Fruit fly (Drosophila melanogaster): ENCODE data around the gene CG17919.

The CG17919 gene

dm6 chr3R:6353624-6354352 is 10.0 kb downstream of the CG17919 start (continued):
- no peak for TF ChIP-seq chm (GFP tag; IDR thresholded peaks at IDR 0.05)
- no peak for TF ChIP-seq CG31365 (tag; optimal IDR thresholded peaks at IDR 0.05)
- TF ChIP-seq psq (GFP tag; optimal IDR thresholded peaks at IDR 0.05) = peak; percentile 28
- TF ChIP-seq CG11695 (GFP tag; IDR thresholded peaks at IDR 0.05) = peak; percentile 80
- no peak; the same call in 1 of the 2 replicates for TF ChIP-seq al (GFP tag; IDR thresholded peaks at IDR 0.05)
- no peak for TF ChIP-seq sens-2 (GFP tag; IDR thresholded peaks at IDR 0.05)
- peak; percentile 47; the same call in 1 of the 3 replicates for TF ChIP-seq CG7357 (GFP tag; IDR thresholded peaks at IDR 0.05)
- no peak for TF ChIP-seq da (GFP tag; optimal IDR thresholded peaks at IDR 0.05)
- TF ChIP-seq wek (GFP tag; optimal IDR thresholded peaks at IDR 0.05) = no peak
- TF ChIP-seq crc (GFP tag; optimal IDR thresholded peaks at IDR 0.05) = peak; percentile 45
- peak; percentile 52; the same call in 2 of the 3 replicates for TF ChIP-seq zfh1 (GFP tag; IDR thresholded peaks at IDR 0.05)
- TF ChIP-seq CG9932 (GFP tag; IDR thresholded peaks at IDR 0.05) = no peak
- no peak for TF ChIP-seq her (GFP tag; optimal IDR thresholded peaks at IDR 0.05)
- no peak for TF ChIP-seq CG3726 (GFP tag; IDR thresholded peaks at IDR 0.05)
- TF ChIP-seq dpn (GFP tag; optimal IDR thresholded peaks at IDR 0.05) = peak; percentile 52 to 70
- TF ChIP-seq CG9215 (GFP tag; IDR thresholded peaks at IDR 0.05) = no peak; the same call in 1 of the 2 replicates
- peak; percentile 87 for TF ChIP-seq CG13424 (tag; optimal IDR thresholded peaks at IDR 0.05)
- TF ChIP-seq Hr39 (optimal IDR thresholded peaks at IDR 0.05) = no peak
- peak; percentile 64 for TF ChIP-seq disco-r (GFP tag; optimal IDR thresholded peaks at IDR 0.05)
- TF ChIP-seq CG10274 (GFP tag; optimal IDR thresholded peaks at IDR 0.05) = peak; percentile 64
- TF ChIP-seq CG6175 (GFP tag; IDR thresholded peaks at IDR 0.05) = no peak
- peak; percentile 28 to 87 for TF ChIP-seq bsh (GFP tag; optimal IDR thresholded peaks at IDR 0.05)
- no peak for TF ChIP-seq sqz (GFP tag; optimal IDR thresholded peaks at IDR 0.05)
- peak; percentile 58 for TF ChIP-seq CG5953 (GFP tag; IDR thresholded peaks at IDR 0.05)
- no peak for TF ChIP-seq sna (GFP tag; IDR thresholded peaks at IDR 0.05; ENCODE audit: partially characterized antibody)
- TF ChIP-seq CG34224 (GFP tag; IDR thresholded peaks at IDR 0.05; ENCODE audit: partially characterized antibody) = no peak
- TF ChIP-seq Xrp1 (GFP tag; IDR thresholded peaks at IDR 0.05) = peak; percentile 55
- no peak for TF ChIP-seq pzg (GFP tag; optimal IDR thresholded peaks at IDR 0.05)
- TF ChIP-seq CG14050 (GFP tag; IDR thresholded peaks at IDR 0.05) = peak; percentile 59; the same call in 1 of the 3 replicates
- TF ChIP-seq insv (GFP tag; optimal IDR thresholded peaks at IDR 0.05) = no peak
- TF ChIP-seq CG8388 (GFP tag; optimal IDR thresholded peaks at IDR 0.05) = no peak
- peak; percentile 39 for TF ChIP-seq CG10366 (GFP tag; IDR thresholded peaks at IDR 0.05)
- peak; percentile 29 for TF ChIP-seq luna (GFP tag; optimal IDR thresholded peaks at IDR 0.05)
- TF ChIP-seq Sry-δ (GFP tag; optimal IDR thresholded peaks at IDR 0.05) = peak; percentile 17
- TF ChIP-seq br (optimal IDR thresholded peaks at IDR 0.05) = no peak
- TF ChIP-seq CG3847 (GFP tag; IDR thresholded peaks at IDR 0.05) = no peak; the same call in none of the 2 replicates
- TF ChIP-seq bigmax (GFP tag; optimal IDR thresholded peaks at IDR 0.05) = no peak
- TF ChIP-seq NFAT (GFP tag; IDR thresholded peaks at IDR 0.05) = no peak
- TF ChIP-seq CG13287 (GFP tag; IDR thresholded peaks at IDR 0.05; ENCODE audit: partially characterized antibody) = no peak
- TF ChIP-seq row (GFP tag; IDR thresholded peaks at IDR 0.05) = peak; percentile 89
- TF ChIP-seq HLHmδ (GFP tag; optimal IDR thresholded peaks at IDR 0.05) = no peak
- TF ChIP-seq CG6854 (GFP tag; optimal IDR thresholded peaks at IDR 0.05) = peak; percentile 80
- TF ChIP-seq CG4328 (GFP tag; optimal IDR thresholded peaks at IDR 0.05) = no peak
- peak; percentile 41 for TF ChIP-seq Atf3 (GFP tag; optimal IDR thresholded peaks at IDR 0.05)
- TF ChIP-seq Six4 (GFP tag; optimal IDR thresholded peaks at IDR 0.05) = peak; percentile 57
- TF ChIP-seq gsb-n (tag; optimal IDR thresholded peaks at IDR 0.05) = no peak
- TF ChIP-seq Elba2 (GFP tag; optimal IDR thresholded peaks at IDR 0.05) = no peak
- peak; percentile 48 for TF ChIP-seq slp2 (GFP tag; optimal IDR thresholded peaks at IDR 0.05)
- peak; percentile 30 for TF ChIP-seq Dad (GFP tag; optimal IDR thresholded peaks at IDR 0.05)
- no peak for TF ChIP-seq CG11504 (tag; optimal IDR thresholded peaks at IDR 0.05)
- peak; percentile 68 for TF ChIP-seq Bteb2 (GFP tag; optimal IDR thresholded peaks at IDR 0.05)

Data from whole organism, embryonic.